Worm (Caenorhabditis elegans) whole organism, L3 larva: ENCODE data around the gene him-18.
A peak's percentile ranks its signal among the peaks of the same experiment; 100 is the strongest.

Source experiments
- R02D3.7 ChIP-seq: fragments of 150-350 bp; optimal IDR thresholded peaks from 2 replicates; lab custom pipeline; 2014; ENCODE audit warnings: missing biosample characterization, missing genetic modification characterization
- ZK546.5 ChIP-seq: sonication (generic microtip); optimal IDR thresholded peaks from 2 replicates; lab custom pipeline; 2017; ENCODE audit warnings: missing biosample characterization, missing genetic modification characterization
- ceh-16 ChIP-seq: sonication (generic microtip); optimal IDR thresholded peaks from 2 replicates; lab custom pipeline; 2017; ENCODE audit warnings: missing biosample characterization, missing genetic modification characterization
- ceh-28 ChIP-seq: fragments of 150-350 bp; optimal IDR thresholded peaks from 2 replicates; lab custom pipeline; 2014; ENCODE audit warnings: missing biosample characterization, missing genetic modification reagents, missing genetic modification characterization
- ceh-9 ChIP-seq: sonication (generic microtip); optimal IDR thresholded peaks from 2 replicates; lab custom pipeline; 2018; ENCODE audit warnings: missing biosample characterization, missing genetic modification characterization
- daf-12 ChIP-seq: fragments of 150-350 bp; optimal IDR thresholded peaks from 2 replicates; lab custom pipeline; 2014; ENCODE audit warnings: missing biosample characterization, missing genetic modification reagents, missing genetic modification characterization
- egl-27 ChIP-seq: sonication (generic microtip); optimal IDR thresholded peaks from 4 replicates; lab custom pipeline; 2017; ENCODE audit warnings: missing biosample characterization, missing genetic modification reagents, missing genetic modification characterization
- elt-1 ChIP-seq: fragments of 150-350 bp; optimal IDR thresholded peaks from 2 replicates; lab custom pipeline; 2014; ENCODE audit warnings: missing biosample characterization, missing genetic modification characterization
- elt-2 ChIP-seq: sonication (generic microtip); optimal IDR thresholded peaks from 2 replicates; lab custom pipeline; 2016; ENCODE audit warnings: missing genetic modification reagents, mild to moderate bottlenecking, missing genetic modification characterization, missing compliant biosample characterization
- elt-3 ChIP-seq, 3 experiments: fragments of 150-350 bp in 1 of 3; sonication (generic microtip) in 2 of 3; optimal IDR thresholded peaks; 2 replicates in 2 of 3; 4 replicates in 1 of 3; lab custom pipeline; 2014 to 2017; ENCODE audit warnings: missing biosample characterization in 3 of 3, missing genetic modification characterization in 3 of 3
- fkh-10 ChIP-seq: sonication (generic microtip); optimal IDR thresholded peaks from 2 replicates; lab custom pipeline; 2017; ENCODE audit warnings: missing biosample characterization, missing genetic modification reagents, missing genetic modification characterization
- fkh-2 ChIP-seq: fragments of 150-350 bp; optimal IDR thresholded peaks from 2 replicates; lab custom pipeline; 2014; ENCODE audit warnings: missing biosample characterization, missing genetic modification reagents, missing genetic modification characterization
- fos-1 ChIP-seq: fragments of 150-350 bp; optimal IDR thresholded peaks from 2 replicates; lab custom pipeline; 2014; ENCODE audit warnings: missing biosample characterization, missing genetic modification characterization
- hmg-11 ChIP-seq: sonication (generic microtip); optimal IDR thresholded peaks from 2 replicates; lab custom pipeline; 2016; ENCODE audit warnings: missing genetic modification characterization, missing compliant biosample characterization
- jun-1 ChIP-seq: fragments of 150-350 bp; optimal IDR thresholded peaks from 2 replicates; lab custom pipeline; 2014; ENCODE audit warnings: missing biosample characterization, missing genetic modification reagents, missing genetic modification characterization
- lin-39 ChIP-seq: fragments of 150-350 bp; optimal IDR thresholded peaks from 2 replicates; lab custom pipeline; 2018; ENCODE audit warnings: missing biosample characterization, missing genetic modification reagents, missing genetic modification characterization
- lsy-12 ChIP-seq: sonication (generic microtip); optimal IDR thresholded peaks from 2 replicates; lab custom pipeline; 2016; ENCODE audit warnings: mild to moderate bottlenecking, missing genetic modification characterization, missing compliant biosample characterization
- mml-1 ChIP-seq: fragments of 150-350 bp; sonication (generic microtip); optimal IDR thresholded peaks from 3 replicates; lab custom pipeline; 2014; ENCODE audit warnings: missing biosample characterization, missing genetic modification characterization
- nfya-1 ChIP-seq: sonication (generic microtip); optimal IDR thresholded peaks from 2 replicates; lab custom pipeline; 2017; ENCODE audit warnings: missing genetic modification characterization, mild to moderate bottlenecking, missing compliant biosample characterization, antibody characterized with exemption, moderate library complexity; ENCODE audit not compliant: insufficient read depth
- nhr-11 ChIP-seq: fragments of 150-350 bp; optimal IDR thresholded peaks from 2 replicates; lab custom pipeline; 2014; ENCODE audit warnings: missing biosample characterization, missing genetic modification characterization
- nhr-12 ChIP-seq: fragments of 150-350 bp; optimal IDR thresholded peaks from 2 replicates; lab custom pipeline; 2014; ENCODE audit warnings: missing biosample characterization, missing genetic modification characterization
- nhr-23 ChIP-seq: fragments of 150-350 bp; optimal IDR thresholded peaks from 2 replicates; lab custom pipeline; 2014; ENCODE audit warnings: missing biosample characterization, missing genetic modification reagents, missing genetic modification characterization
- nhr-43 ChIP-seq: sonication (generic microtip); optimal IDR thresholded peaks from 2 replicates; lab custom pipeline; 2016; ENCODE audit warnings: mild to moderate bottlenecking, missing genetic modification characterization, missing compliant biosample characterization; ENCODE audit not compliant: poor library complexity, severe bottlenecking
- nhr-76 ChIP-seq: fragments of 150-350 bp; sonication (generic microtip); optimal IDR thresholded peaks from 5 replicates; lab custom pipeline; 2014; ENCODE audit warnings: missing biosample characterization, missing genetic modification characterization
- pha-4 ChIP-seq: fragments of 150-350 bp; optimal IDR thresholded peaks from 2 replicates; lab custom pipeline; 2014; ENCODE audit warnings: missing biosample characterization, missing genetic modification reagents, missing genetic modification characterization
- sea-2 ChIP-seq: fragments of 150-350 bp; sonication (generic microtip); optimal IDR thresholded peaks from 4 replicates; lab custom pipeline; 2014; ENCODE audit warnings: missing biosample characterization, missing genetic modification reagents, missing genetic modification characterization
- skn-1 ChIP-seq: fragments of 150-350 bp; optimal IDR thresholded peaks from 2 replicates; lab custom pipeline; 2014; ENCODE audit warnings: missing biosample characterization, missing genetic modification characterization
- snpc-4 ChIP-seq: fragments of 150-350 bp; optimal IDR thresholded peaks from 2 replicates; lab custom pipeline; 2014; ENCODE audit warnings: missing biosample characterization, missing genetic modification characterization
- tbx-2 ChIP-seq: sonication (generic microtip); optimal IDR thresholded peaks from 2 replicates; lab custom pipeline; 2016; ENCODE audit warnings: mild to moderate bottlenecking, missing genetic modification characterization, missing compliant biosample characterization
- unc-62 ChIP-seq: fragments of 150-350 bp; sonication (generic microtip); optimal IDR thresholded peaks from 4 replicates; lab custom pipeline; 2014; ENCODE audit warnings: missing biosample characterization, missing genetic modification reagents, missing genetic modification characterization
- ztf-11 ChIP-seq: fragments of 150-350 bp; optimal IDR thresholded peaks from 2 replicates; lab custom pipeline; 2014; ENCODE audit warnings: missing biosample characterization, missing genetic modification characterization
- ztf-4 ChIP-seq: fragments of 150-350 bp; optimal IDR thresholded peaks from 2 replicates; lab custom pipeline; 2014; ENCODE audit warnings: missing biosample characterization, missing genetic modification characterization

him-18 gene

DNA sequence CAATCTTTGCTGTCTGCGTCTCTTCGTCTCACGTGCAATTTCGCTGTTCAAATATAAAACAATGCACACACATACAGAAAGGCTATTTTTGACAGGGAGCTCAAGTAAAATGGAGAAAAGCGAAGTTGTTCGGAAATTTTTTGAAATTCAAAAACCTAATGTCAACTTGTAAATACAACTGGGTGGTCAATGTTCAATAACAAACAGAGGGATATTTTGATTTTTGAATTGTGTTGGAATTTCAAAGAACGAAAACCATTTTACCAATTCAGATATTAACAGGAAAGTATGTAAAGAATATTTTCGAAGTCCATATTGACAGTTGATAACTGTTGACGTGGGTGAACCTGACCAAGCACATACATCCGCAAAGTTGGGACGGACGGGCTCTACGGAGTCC lies 26.6 kb downstream of the him-18 start, which contains the start of gene tag-243:
Gene tag-243 (minus strand): TSS at position 101 of the 400 bp plus-strand sequence.
- TF ChIP-seq nhr-23 (tag; lab: Kevin White, UChicago) = no peak
- TF ChIP-seq pha-4 = peak; percentile 19
- TF ChIP-seq, all 47 proteins: peak for 1

- TF ChIP-seq ceh-9 (tag; lab: Kevin White, UChicago) (no peak), nhr-11 (tag; lab: Kevin White, UChicago) (no peak), ZK546.5 (tag; lab: Kevin White, UChicago) (no peak), tbx-2 (tag; lab: Kevin White, UChicago) (no peak), R02D3.7 (tag; lab: Kevin White, UChicago) (no peak), mml-1 (no peak), egl-27 (tag; lab: Kevin White, UChicago) (no peak), fkh-2 (tag; lab: Kevin White, UChicago) (no peak), elt-2 (no peak), jun-1 (tag; lab: Kevin White, UChicago) (no peak), unc-62 (GFP tag; lab: Kevin White, UChicago) (no peak), ceh-28 (tag; lab: Kevin White, UChicago) (no peak), lsy-12 (tag; lab: Kevin White, UChicago) (no peak), elt-3 (tag; optimal IDR thresholded peaks at IDR 0.05; lab: Kevin White, UChicago) (no peak), fkh-10 (no peak), nhr-12 (tag; lab: Kevin White, UChicago) (no peak), fos-1 (tag; lab: Kevin White, UChicago) (no peak)
Observed at ce11 chrIII:4687134-4687533, 27.9 kb downstream of the him-18 start.

DNA sequence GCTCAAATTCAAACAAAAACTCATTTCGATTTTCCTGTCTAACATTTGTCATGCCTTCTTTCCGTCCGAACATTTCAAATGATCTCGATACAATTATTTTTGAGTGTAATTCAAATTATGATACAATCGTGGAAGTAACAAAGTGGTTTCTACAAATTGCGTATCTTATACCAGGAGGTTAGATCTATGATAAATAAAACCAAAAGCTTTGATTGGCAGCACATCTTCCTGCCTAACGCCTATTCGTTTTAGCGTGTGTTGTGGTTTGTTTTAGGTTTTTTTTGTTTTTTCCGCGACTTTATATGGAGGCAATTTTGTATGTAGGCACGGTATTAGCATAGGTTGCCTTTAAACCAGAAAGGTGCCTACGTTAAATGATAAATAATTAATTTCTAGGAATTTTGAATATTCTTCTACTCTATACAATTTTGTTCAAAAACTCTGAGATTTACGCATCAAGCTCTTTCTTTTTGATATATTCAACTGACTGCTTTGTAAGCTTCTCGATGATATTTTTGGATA lies 35.0 kb downstream of the him-18 start, which contains the start of gene srg-11:
Gene srg-11 (plus strand): TSS at position 51 of the 522 bp plus-strand sequence.
- TF ChIP-seq daf-12 (tag; lab: Kevin White, UChicago) (no peak), fos-1 (tag; lab: Kevin White, UChicago) (no peak), tbx-2 (tag; lab: Kevin White, UChicago) (no peak), fkh-10 (no peak), nhr-12 (tag; lab: Kevin White, UChicago) (no peak), ceh-9 (tag; lab: Kevin White, UChicago) (no peak), nhr-11 (tag; lab: Kevin White, UChicago) (no peak), nfya-1 (tag; lab: Kevin White, UChicago) (no peak), nhr-43 (no peak), nhr-76 (tag; lab: Kevin White, UChicago) (no peak), hmg-11 (tag; lab: Kevin White, UChicago) (no peak), lin-39 (tag; lab: Kevin White, UChicago) (no peak), mml-1 (no peak), snpc-4 (tag; lab: Kevin White, UChicago) (no peak), jun-1 (tag; lab: Kevin White, UChicago) (no peak), ceh-16 (no peak), pha-4 (no peak)

DNA sequence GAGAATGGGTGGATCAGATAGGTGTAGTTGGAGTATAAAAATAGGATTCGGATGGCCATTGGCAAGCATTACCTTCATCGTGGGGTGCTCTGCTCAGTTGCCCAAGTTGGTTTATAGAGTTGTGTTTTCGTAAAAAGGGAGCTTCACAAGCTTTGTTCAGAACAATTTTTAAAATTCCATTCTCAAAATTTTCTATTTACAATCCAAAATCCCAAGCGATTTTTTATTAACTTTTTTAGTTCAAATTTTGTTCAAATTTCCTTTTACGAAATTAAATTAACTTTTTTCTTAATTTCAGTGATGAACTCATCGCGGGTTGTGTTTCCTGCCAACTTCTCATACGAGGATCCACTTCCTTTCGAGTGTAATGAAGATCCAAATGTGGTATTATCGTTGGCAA lies 37.5 kb downstream of the him-18 start, which contains the start of gene srg-10:
Gene srg-10 (plus strand): TSS at position 301 of the 400 bp plus-strand sequence.
- no peak for TF ChIP-seq jun-1 (tag; lab: Kevin White, UChicago)

DNA sequence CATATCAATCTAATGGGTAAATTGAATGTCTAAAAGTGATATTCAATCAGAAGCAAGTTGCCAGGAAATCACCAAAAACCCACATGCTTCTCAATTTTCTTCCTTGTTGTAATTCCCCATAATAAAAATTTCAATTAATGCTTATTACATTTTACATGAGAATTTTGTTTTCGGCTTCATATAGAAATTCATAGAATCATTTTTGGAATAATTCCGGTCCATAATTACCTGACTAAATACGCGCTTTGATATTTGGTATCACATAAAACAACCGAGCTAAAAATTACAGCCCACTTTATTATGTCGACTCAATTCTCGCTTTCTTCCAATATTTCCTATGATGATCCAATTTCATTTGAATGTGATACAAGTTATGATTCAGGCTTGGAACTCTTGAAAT lies 43.0 kb downstream of the him-18 start, which contains the start of gene srg-13:
Gene srg-13 (plus strand): TSS at position 301 of the 400 bp plus-strand sequence.
- no peak for TF ChIP-seq jun-1 (tag; lab: Kevin White, UChicago)
- no peak for TF ChIP-seq egl-27 (tag; lab: Kevin White, UChicago)
- TF ChIP-seq nhr-11 (tag; lab: Kevin White, UChicago) = no peak

ce11 chrIII:4671491-4671890 lies 43.5 kb downstream of the him-18 start, which contains the start of gene T23F11.11:
Gene T23F11.11, minus strand, starts transcription at chrIII:4671591.
- TF ChIP-seq jun-1 (tag; lab: Kevin White, UChicago) (no peak), skn-1 (no peak), sea-2 (GFP tag; lab: Kevin White, UChicago) (no peak), elt-1 (tag; lab: Kevin White, UChicago) (no peak), hmg-11 (tag; lab: Kevin White, UChicago) (no peak), ztf-11 (tag; lab: Kevin White, UChicago) (no peak), ztf-4 (tag; lab: Kevin White, UChicago) (no peak), ceh-9 (tag; lab: Kevin White, UChicago) (no peak), daf-12 (tag; lab: Kevin White, UChicago) (no peak), R02D3.7 (tag; lab: Kevin White, UChicago) (no peak)
